Worm (Caenorhabditis elegans) whole organism, young adult: Measurements from ENCODE around the gene B0432.8.
A peak's percentile ranks its signal among the peaks of the same experiment; 100 is the strongest.

ENCODE experiments used
- B0035.1 ChIP-seq: sonication (generic microtip); optimal IDR thresholded peaks from 2 replicates; lab custom pipeline; 2016; ENCODE audit warnings: missing genetic modification characterization, mild to moderate bottlenecking, missing compliant biosample characterization, missing genotype, missing genetic modification reagents
- B0336.3 ChIP-seq: fragments of 200-800 bp; sonication (Bioruptor generic); IDR thresholded peaks from 2 replicates; pipeline ENCODE4 v1.3.6; 2022; ENCODE audit warnings: missing genetic modification characterization, missing compliant biosample characterization
- F23B12.7 ChIP-seq: sonication (generic microtip); optimal IDR thresholded peaks from 2 replicates; lab custom pipeline; 2017; ENCODE audit warnings: missing genetic modification characterization, mild to moderate bottlenecking, missing compliant biosample characterization, antibody characterized with exemption, moderate library complexity; ENCODE audit not compliant: insufficient read depth
- F39B2.1 ChIP-seq: fragments of 200-800 bp; sonication (Bioruptor generic); IDR thresholded peaks from 2 replicates; pipeline ENCODE4 v1.3.6; 2022; ENCODE audit warnings: missing genetic modification reagents, missing genetic modification characterization, missing compliant biosample characterization
- K11D2.4 ChIP-seq: fragments of 200-800 bp; sonication (Bioruptor generic); IDR thresholded peaks from 2 replicates; pipeline ENCODE4 v1.3.6; 2022; ENCODE audit warnings: missing genetic modification reagents, missing genetic modification characterization, missing compliant biosample characterization
- T07F8.4 ChIP-seq: sonication (generic microtip); optimal IDR thresholded peaks from 2 replicates; lab custom pipeline; 2016; ENCODE audit warnings: mild to moderate bottlenecking, missing genetic modification characterization, moderate library complexity, missing compliant biosample characterization
- Y53G8AR.9 ChIP-seq: fragments of 200-800 bp; sonication (Bioruptor generic); conservative IDR thresholded peaks from 2 replicates; pipeline ENCODE4 v1.3.6; 2022; ENCODE audit warnings: missing genetic modification reagents, missing genetic modification characterization, missing compliant biosample characterization
- Y56A3A.18 ChIP-seq: fragments of 200-800 bp; sonication (Bioruptor generic); IDR thresholded peaks from 2 replicates; pipeline ENCODE4 v1.3.6; 2022; ENCODE audit warnings: missing genetic modification reagents, missing genetic modification characterization, missing compliant biosample characterization
- Y79H2A.3 ChIP-seq: fragments of 200-800 bp; sonication (Bioruptor generic); conservative IDR thresholded peaks from 2 replicates; pipeline ENCODE4 v1.3.6; 2022; ENCODE audit warnings: missing genetic modification reagents, missing genetic modification characterization, missing compliant biosample characterization
- Y95B8A.8 ChIP-seq: fragments of 200-800 bp; sonication (Bioruptor generic); IDR thresholded peaks from 2 replicates; pipeline ENCODE4 v1.3.6; 2022; ENCODE audit warnings: missing genetic modification reagents, missing genetic modification characterization, missing compliant biosample characterization
- ZK185.1 ChIP-seq: sonication (generic microtip); optimal IDR thresholded peaks from 2 replicates; lab custom pipeline; 2016; ENCODE audit warnings: mild to moderate bottlenecking, missing genetic modification characterization, missing compliant biosample characterization; ENCODE audit not compliant: poor library complexity, severe bottlenecking
- ama-1 ChIP-seq, 3 experiments: fragments of 150-350 bp in 1 of 3; sonication (generic microtip) in 2 of 3; optimal IDR thresholded peaks; 2 replicates each; lab custom pipeline; 2014 to 2018; ENCODE audit warnings: missing biosample characterization in 2 of 3, missing genetic modification characterization in 2 of 3, missing genetic modification reagents in 2 of 3
- aptf-3 ChIP-seq: fragments of 200-800 bp; sonication (Bioruptor generic); IDR thresholded peaks from 2 replicates; pipeline ENCODE4 v1.3.6; 2022; ENCODE audit warnings: missing genetic modification characterization, missing compliant biosample characterization
- attf-5 ChIP-seq: fragments of 200-800 bp; sonication (Bioruptor generic); optimal IDR thresholded peaks from 2 replicates; lab custom pipeline; 2018; ENCODE audit warnings: mild to moderate bottlenecking, missing genetic modification characterization, missing compliant biosample characterization
- bed-1 ChIP-seq: fragments of 200-800 bp; sonication (Bioruptor generic); IDR thresholded peaks from 2 replicates; pipeline ENCODE4 v1.3.6; 2022; ENCODE audit warnings: missing genetic modification reagents, missing genetic modification characterization, missing compliant biosample characterization
- bed-2 ChIP-seq: fragments of 200-800 bp; sonication (Bioruptor generic); IDR thresholded peaks from 2 replicates; pipeline ENCODE4 v1.3.6; 2022; ENCODE audit warnings: missing genetic modification reagents, missing genetic modification characterization, missing compliant biosample characterization
- ccch-3 ChIP-seq: fragments of 200-800 bp; sonication (Bioruptor generic); optimal IDR thresholded peaks from 2 replicates; lab custom pipeline; 2018; ENCODE audit warnings: mild to moderate bottlenecking, missing genetic modification characterization, missing compliant biosample characterization
- cebp-1 ChIP-seq, 2 experiments: fragments of 200-800 bp in 1 of 2; sonication (Bioruptor generic) in 1 of 2; sonication (generic microtip) in 1 of 2; IDR thresholded peaks in 1 of 2; optimal IDR thresholded peaks in 1 of 2; 2 replicates each; pipeline versions ENCODE4 v1.3.6 to Lab custom; 2017 to 2022; ENCODE audit warnings: missing compliant biosample characterization in 2 of 2, missing genetic modification characterization in 2 of 2, mild to moderate bottlenecking in 1 of 2, missing genetic modification reagents in 1 of 2, moderate library complexity in 1 of 2
- ceh-40 ChIP-seq: fragments of 200-800 bp; sonication (Bioruptor generic); IDR thresholded peaks from 2 replicates; pipeline ENCODE4 v1.3.6; 2022; ENCODE audit warnings: missing genetic modification characterization, missing compliant biosample characterization
- ceh-58 ChIP-seq: fragments of 200-800 bp; sonication (Bioruptor generic); IDR thresholded peaks from 2 replicates; pipeline ENCODE4 v1.3.6; 2022; ENCODE audit warnings: missing genetic modification characterization, missing compliant biosample characterization
- dox-1 ChIP-seq: fragments of 200-800 bp; sonication (Bioruptor generic); IDR thresholded peaks from 2 replicates; pipeline ENCODE4 v1.3.6; 2022; ENCODE audit warnings: missing genetic modification reagents, missing genetic modification characterization, missing compliant biosample characterization
- dpff-1 ChIP-seq: sonication (generic microtip); optimal IDR thresholded peaks from 2 replicates; lab custom pipeline; 2017; ENCODE audit warnings: mild to moderate bottlenecking, missing genetic modification characterization, missing compliant biosample characterization
- dpl-1 ChIP-seq: fragments of 150-350 bp; optimal IDR thresholded peaks from 2 replicates; lab custom pipeline; 2014; ENCODE audit warnings: missing biosample characterization, missing genetic modification reagents, missing genetic modification characterization
- egl-44 ChIP-seq: fragments of 200-800 bp; sonication (Bioruptor generic); IDR thresholded peaks from 2 replicates; pipeline ENCODE4 v1.3.6; 2022; ENCODE audit warnings: missing genetic modification reagents, missing genetic modification characterization, missing compliant biosample characterization
- egrh-3 ChIP-seq: fragments of 200-800 bp; sonication (Bioruptor generic); IDR thresholded peaks from 2 replicates; pipeline ENCODE4 v1.3.6; 2022; ENCODE audit warnings: missing genetic modification reagents, missing genetic modification characterization, missing compliant biosample characterization
- ekl-4 ChIP-seq: fragments of 200-800 bp; sonication (Bioruptor generic); IDR thresholded peaks from 2 replicates; pipeline ENCODE4 v1.3.6; 2022; ENCODE audit warnings: missing genetic modification reagents, missing genetic modification characterization, missing compliant biosample characterization
- gei-17 ChIP-seq: fragments of 200-800 bp; sonication (Bioruptor generic); optimal IDR thresholded peaks from 2 replicates; lab custom pipeline; 2018; ENCODE audit warnings: mild to moderate bottlenecking, missing genetic modification characterization, missing compliant biosample characterization
- hsf-1 ChIP-seq: fragments of 200-800 bp; sonication (Bioruptor generic); IDR thresholded peaks from 2 replicates; pipeline ENCODE4 v1.3.6; 2022; ENCODE audit warnings: missing genetic modification reagents, missing genetic modification characterization, missing compliant biosample characterization
- let-526 ChIP-seq: fragments of 200-800 bp; sonication (Bioruptor generic); IDR thresholded peaks from 2 replicates; pipeline ENCODE4 v1.3.6; 2022; ENCODE audit warnings: missing genetic modification reagents, missing genetic modification characterization, missing compliant biosample characterization
- let-607 ChIP-seq, 2 experiments: fragments of 200-800 bp in 1 of 2; sonication (Bioruptor generic) in 1 of 2; sonication (generic microtip) in 1 of 2; optimal IDR thresholded peaks; 2 replicates each; lab custom pipeline; 2016 to 2018; ENCODE audit warnings: mild to moderate bottlenecking in 2 of 2, missing compliant biosample characterization in 2 of 2, missing genetic modification characterization in 2 of 2, moderate library complexity in 2 of 2, missing genotype in 1 of 2
- madf-6 ChIP-seq: fragments of 200-800 bp; sonication (Bioruptor generic); IDR thresholded peaks from 2 replicates; pipeline ENCODE4 v1.3.6; 2022; ENCODE audit warnings: missing genetic modification reagents, missing genetic modification characterization, missing compliant biosample characterization
- nhr-179 ChIP-seq: sonication (generic microtip); optimal IDR thresholded peaks from 2 replicates; lab custom pipeline; 2016; ENCODE audit warnings: mild to moderate bottlenecking, missing genetic modification characterization, missing compliant biosample characterization
- pbrm-1 ChIP-seq: fragments of 200-800 bp; sonication (Bioruptor generic); IDR thresholded peaks from 2 replicates; pipeline ENCODE4 v1.3.6; 2022; ENCODE audit warnings: missing genetic modification reagents, missing genetic modification characterization, missing compliant biosample characterization
- rcor-1 ChIP-seq: fragments of 200-800 bp; sonication (Bioruptor generic); IDR thresholded peaks from 2 replicates; pipeline ENCODE4 v1.3.6; 2022; ENCODE audit warnings: missing genetic modification reagents, missing genetic modification characterization, missing compliant biosample characterization
- rec-8 ChIP-seq, 2 experiments: sonication (generic microtip); optimal IDR thresholded peaks; 2 replicates each; lab custom pipeline; 2016; ENCODE audit warnings: mild to moderate bottlenecking in 2 of 2, missing genetic modification characterization in 2 of 2, missing genetic modification reagents in 2 of 2, missing genotype in 2 of 2, missing biosample characterization in 1 of 2, missing compliant biosample characterization in 1 of 2, moderate library complexity in 1 of 2
- repo-1 ChIP-seq: sonication (generic microtip); optimal IDR thresholded peaks from 2 replicates; lab custom pipeline; 2017; ENCODE audit warnings: mild to moderate bottlenecking, missing genetic modification characterization, missing compliant biosample characterization
- sdz-38 ChIP-seq: sonication (generic microtip); optimal IDR thresholded peaks from 2 replicates; lab custom pipeline; 2016; ENCODE audit warnings: missing genotype, missing genetic modification characterization, missing compliant biosample characterization
- sea-2 ChIP-seq: fragments of 200-800 bp; sonication (Bioruptor generic); IDR thresholded peaks from 2 replicates; pipeline ENCODE4 v1.3.6; 2022; ENCODE audit warnings: missing genetic modification characterization, missing compliant biosample characterization
- snpc-4 ChIP-seq, 5 experiments: fragments of 150-350 bp in 1 of 5; sonication (generic microtip) in 4 of 5; optimal IDR thresholded peaks; 2 replicates each; lab custom pipeline; 2014 to 2018; ENCODE audit warnings: missing genetic modification characterization in 5 of 5, missing biosample characterization in 3 of 5, antibody characterized with exemption in 2 of 5, mild to moderate bottlenecking in 2 of 5, missing compliant biosample characterization in 2 of 5, missing genotype in 2 of 5, moderate library complexity in 2 of 5, missing genetic modification reagents in 1 of 5
- somi-1 ChIP-seq: fragments of 200-800 bp; sonication (Bioruptor generic); optimal IDR thresholded peaks from 2 replicates; lab custom pipeline; 2018; ENCODE audit warnings: mild to moderate bottlenecking, missing genetic modification characterization, missing compliant biosample characterization
- sptf-2 ChIP-seq: fragments of 200-800 bp; sonication (Bioruptor generic); optimal IDR thresholded peaks from 2 replicates; lab custom pipeline; 2018; ENCODE audit warnings: mild to moderate bottlenecking, missing genetic modification characterization, missing compliant biosample characterization
- tbx-9 ChIP-seq: sonication (generic microtip); optimal IDR thresholded peaks from 2 replicates; lab custom pipeline; 2016; ENCODE audit warnings: borderline replicate concordance, missing genetic modification characterization, inconsistent platforms, missing compliant biosample characterization
- xnd-1 ChIP-seq: sonication (generic microtip); optimal IDR thresholded peaks from 2 replicates; lab custom pipeline; 2016; ENCODE audit warnings: missing genotype, missing genetic modification reagents, missing genetic modification characterization, missing compliant biosample characterization
- ztf-25 ChIP-seq: fragments of 200-800 bp; sonication (Bioruptor generic); IDR thresholded peaks from 2 replicates; pipeline ENCODE4 v1.3.6; 2022; ENCODE audit warnings: missing genetic modification reagents, missing genetic modification characterization, missing compliant biosample characterization
- ztf-3 ChIP-seq: fragments of 200-800 bp; sonication (Bioruptor generic); optimal IDR thresholded peaks from 2 replicates; lab custom pipeline; 2018; ENCODE audit warnings: mild to moderate bottlenecking, missing genetic modification characterization, missing compliant biosample characterization
- ztf-6 ChIP-seq: fragments of 200-800 bp; sonication (Bioruptor generic); IDR thresholded peaks from 2 replicates; pipeline ENCODE4 v1.3.6; 2022; ENCODE audit warnings: missing genetic modification reagents, missing genetic modification characterization, missing compliant biosample characterization

Gene B0432.8

DNA sequence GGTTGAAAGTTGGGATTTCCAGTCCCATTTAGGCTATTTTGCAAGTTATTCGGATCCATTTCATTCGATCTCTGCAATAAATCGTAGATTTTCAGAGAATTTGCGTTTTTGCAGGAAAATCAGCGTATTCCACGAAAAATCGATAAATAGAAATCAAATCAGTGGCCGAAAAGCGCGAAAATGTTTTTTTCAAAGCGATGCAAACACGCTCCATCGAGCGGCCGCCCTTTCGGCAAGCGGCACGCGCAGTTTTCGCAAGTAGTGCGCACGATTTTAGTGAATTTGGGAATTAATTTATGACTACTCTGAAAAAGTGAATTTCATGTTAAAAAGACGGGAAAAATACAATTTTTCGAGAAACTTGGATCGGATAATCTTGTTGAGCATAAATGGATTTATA, 23.4 kb downstream of the B0432.8 start (continued):
- TF ChIP-seq Y95B8A.8 (GFP tag; lab: Robert Waterston, UW) (peak; percentile 93), dpl-1 (GFP tag; lab: Kevin White, UChicago) (peak; percentile 79), bed-1 (GFP tag; lab: Robert Waterston, UW) (no peak), rcor-1 (GFP tag; lab: Robert Waterston, UW) (peak; percentile 79), Y53G8AR.9 (GFP tag; lab: Robert Waterston, UW) (peak; percentile 91), nhr-179 (no peak), let-526 (GFP tag; lab: Robert Waterston, UW) (peak; percentile 82; the same call in 1 of the 2 replicates), sptf-2 (no peak), ekl-4 (GFP tag; lab: Robert Waterston, UW) (peak; percentile 88), Y79H2A.3 (GFP tag; lab: Robert Waterston, UW) (0 out of 2 replicates have a peak, but pooled peaks have one; percentile 71), B0336.3 (GFP tag; lab: Robert Waterston, UW) (peak; percentile 95), hsf-1 (no peak), ZK185.1 (tag; lab: Kevin White, UChicago) (peak; percentile 95), ztf-25 (GFP tag; lab: Robert Waterston, UW) (0 out of 2 replicates have a peak, but pooled peaks have one; percentile 4), cebp-1 (GFP tag; IDR thresholded peaks at IDR 0.05; lab: Robert Waterston, UW) (peak; percentile 59; the same call in 1 of the 2 replicates), cebp-1 (tag; optimal IDR thresholded peaks at IDR 0.05; lab: Kevin White, UChicago) (no peak), madf-6 (peak; percentile 80), sdz-38 (tag; lab: Kevin White, UChicago) (no peak), bed-2 (GFP tag; lab: Robert Waterston, UW) (no peak), ceh-58 (GFP tag; lab: Robert Waterston, UW) (no peak), ceh-40 (GFP tag; lab: Robert Waterston, UW) (0 out of 2 replicates have a peak, but pooled peaks have one; percentile 24), repo-1 (tag; lab: Kevin White, UChicago) (peak; percentile 66), B0035.1 (tag; lab: Kevin White, UChicago) (peak; percentile 17), egrh-3 (GFP tag; lab: Robert Waterston, UW) (peak; percentile 44), rec-8 (tag; optimal IDR thresholded peaks at IDR 0.05; lab: Kevin White, UChicago) (peak in 1 of 2 experiments; percentile 72), Y56A3A.18 (GFP tag; lab: Robert Waterston, UW) (peak; percentile 53; the same call in 1 of the 2 replicates), tbx-9 (no peak), snpc-4 (GFP tag; optimal IDR thresholded peaks at IDR 0.05; lab: Kevin White, UChicago) (peak; percentile 14), snpc-4 (tag; optimal IDR thresholded peaks at IDR 0.05; lab: Kevin White, UChicago) (peak in 2 of 4 experiments; percentile 57 to 86), F23B12.7 (tag; lab: Kevin White, UChicago) (peak; percentile 77), dox-1 (GFP tag; lab: Robert Waterston, UW) (peak; percentile 97), egl-44 (GFP tag; lab: Robert Waterston, UW) (0 out of 2 replicates have a peak, but pooled peaks have one; percentile 41), ztf-3 (GFP tag; lab: Kevin White, UChicago) (no peak), dpff-1 (tag; lab: Kevin White, UChicago) (no peak), ztf-6 (GFP tag; lab: Robert Waterston, UW) (0 out of 2 replicates have a peak, but pooled peaks have one; percentile 30), pbrm-1 (GFP tag; lab: Robert Waterston, UW) (peak; percentile 94), xnd-1 (peak; percentile 14), T07F8.4 (tag; lab: Kevin White, UChicago) (peak; percentile 29), attf-5 (GFP tag; lab: Kevin White, UChicago) (peak; percentile 98), ccch-3 (peak; percentile 48), somi-1 (GFP tag; lab: Kevin White, UChicago) (peak; percentile 43), let-607 (tag; optimal IDR thresholded peaks at IDR 0.05; lab: Kevin White, UChicago) (peak in 1 of 2 experiments; percentile 59), sea-2 (GFP tag; lab: Robert Waterston, UW) (no peak), K11D2.4 (GFP tag; lab: Robert Waterston, UW) (peak; percentile 92), F39B2.1 (GFP tag; lab: Robert Waterston, UW) (no peak), aptf-3 (no peak), gei-17 (GFP tag; lab: Kevin White, UChicago) (peak; percentile 44), ama-1 (optimal IDR thresholded peaks at IDR 0.05; lab: Kevin White, UChicago) (no peak), ama-1 (GFP tag; optimal IDR thresholded peaks at IDR 0.05; lab: Kevin White, UChicago) (peak; percentile 7 to 67)
